Worm (Caenorhabditis elegans) whole organism, midembryonic: Measurements from ENCODE around the gene cyn-1.

Experiments used
- T22C8.4 ChIP-seq: fragments of 200-800 bp; sonication (Bioruptor generic); IDR thresholded peaks from 2 replicates; pipeline ENCODE4 v1.3.6; 2022; ENCODE audit warnings: missing genetic modification characterization, missing compliant biosample characterization
- cog-1 ChIP-seq: sonication (generic microtip); optimal IDR thresholded peaks from 2 replicates; lab custom pipeline; 2016; ENCODE audit warnings: missing genetic modification characterization, missing compliant biosample characterization
- flt-1 ChIP-seq: fragments of 200-800 bp; sonication (Bioruptor generic); IDR thresholded peaks from 2 replicates; pipeline ENCODE4 v1.3.6; 2022; ENCODE audit warnings: missing genetic modification characterization, missing compliant biosample characterization
- klf-2 ChIP-seq: fragments of 200-800 bp; sonication (Bioruptor generic); conservative IDR thresholded peaks from 2 replicates; pipeline ENCODE4 v1.3.6; 2022; ENCODE audit warnings: missing genetic modification reagents, missing genetic modification characterization, missing compliant biosample characterization
- med-1 ChIP-seq: sonication (generic microtip); optimal IDR thresholded peaks from 2 replicates; lab custom pipeline; 2017; ENCODE audit warnings: missing genetic modification characterization, mild to moderate bottlenecking, missing compliant biosample characterization, antibody characterized with exemption, missing genetic modification reagents; ENCODE audit not compliant: insufficient read depth
- ref-1 ChIP-seq: fragments of 200-800 bp; sonication (Bioruptor generic); conservative IDR thresholded peaks from 2 replicates; pipeline ENCODE4 v1.3.6; 2022; ENCODE audit warnings: missing genetic modification reagents, missing genetic modification characterization, missing compliant biosample characterization
- tab-1 ChIP-seq: fragments of 200-800 bp; sonication (Bioruptor generic); IDR thresholded peaks from 2 replicates; pipeline ENCODE4 v1.3.6; 2022; ENCODE audit warnings: missing genetic modification characterization, missing compliant biosample characterization
- ztf-23 ChIP-seq: fragments of 200-800 bp; sonication (Bioruptor generic); IDR thresholded peaks from 2 replicates; pipeline ENCODE4 v1.3.6; 2022; ENCODE audit warnings: missing genetic modification reagents, missing genetic modification characterization, missing compliant biosample characterization
- ztf-29 ChIP-seq: fragments of 200-800 bp; sonication (Bioruptor generic); IDR thresholded peaks from 2 replicates; pipeline ENCODE4 v1.3.6; 2022; ENCODE audit warnings: missing genetic modification reagents, missing genetic modification characterization, missing compliant biosample characterization

Gene cyn-1

ce11 chrV:14333116-14333515, 22.8 kb upstream of the cyn-1 start, which contains the start of gene srm-4:
Gene srm-4 (plus strand): TSS chrV:14333416.
- TF ChIP-seq flt-1 (GFP tag; lab: Robert Waterston, UW) (no peak), tab-1 (GFP tag; lab: Robert Waterston, UW) (no peak), cog-1 (tag; lab: Kevin White, UChicago) (no peak), ztf-29 (GFP tag; lab: Robert Waterston, UW) (no peak), ref-1 (GFP tag; lab: Robert Waterston, UW) (no peak), klf-2 (no peak), T22C8.4 (GFP tag; lab: Robert Waterston, UW) (no peak), med-1 (GFP tag; lab: Kevin White, UChicago) (no peak), ztf-23 (GFP tag; lab: Robert Waterston, UW) (no peak)

ce11 chrV:14334901-14335300, 21.0 kb upstream of the cyn-1 start, which contains the start of gene srm-5:
Gene srm-5 (plus strand): TSS chrV:14335201.
- no peak for TF ChIP-seq ztf-23 (GFP tag; lab: Robert Waterston, UW)
- TF ChIP-seq T22C8.4 (GFP tag; lab: Robert Waterston, UW) = no peak
- TF ChIP-seq tab-1 (GFP tag; lab: Robert Waterston, UW) = no peak
- TF ChIP-seq med-1 (GFP tag; lab: Kevin White, UChicago) = no peak
- TF ChIP-seq flt-1 (GFP tag; lab: Robert Waterston, UW) = no peak
- no peak for TF ChIP-seq ref-1 (GFP tag; lab: Robert Waterston, UW)
- no peak for TF ChIP-seq klf-2
- TF ChIP-seq ztf-29 (GFP tag; lab: Robert Waterston, UW) = no peak
- no peak for TF ChIP-seq cog-1 (tag; lab: Kevin White, UChicago)

ce11 chrV:14336655-14337054, 19.2 kb upstream of the cyn-1 start, which contains the start of gene srm-6:
Gene srm-6 (plus strand): TSS chrV:14336955.
- TF ChIP-seq med-1 (GFP tag; lab: Kevin White, UChicago) = no peak

- TF ChIP-seq ref-1 (GFP tag; lab: Robert Waterston, UW) = no peak
- no peak for TF ChIP-seq cog-1 (tag; lab: Kevin White, UChicago)
- no peak for TF ChIP-seq tab-1 (GFP tag; lab: Robert Waterston, UW)
- no peak for TF ChIP-seq ztf-29 (GFP tag; lab: Robert Waterston, UW)
Measured at ce11 chrV:14341672-14342071, 14.2 kb upstream of the cyn-1 start, which contains the start of gene F47B8.10. Gene F47B8.10 (plus strand): TSS chrV:14341972.

ce11 chrV:14347234-14347826, 8.5 kb upstream of the cyn-1 start, which contains the start of gene cept-2:
Gene cept-2 (plus strand): TSS chrV:14347766.
- TF ChIP-seq ztf-29 (GFP tag; lab: Robert Waterston, UW) (no peak), ref-1 (GFP tag; lab: Robert Waterston, UW) (no peak), flt-1 (GFP tag; lab: Robert Waterston, UW) (peak; percentile 78), cog-1 (tag; lab: Kevin White, UChicago) (peak; percentile 84), T22C8.4 (GFP tag; lab: Robert Waterston, UW) (no peak), klf-2 (0 out of 2 replicates have a peak, but pooled peaks have one; percentile 54), ztf-23 (GFP tag; lab: Robert Waterston, UW) (peak; percentile 77), med-1 (GFP tag; lab: Kevin White, UChicago) (no peak), tab-1 (GFP tag; lab: Robert Waterston, UW) (no peak)

ce11 chrV:14350498-14350897, 5.4 kb upstream of the cyn-1 start:
- TF ChIP-seq ztf-23 (GFP tag; lab: Robert Waterston, UW) (no peak), T22C8.4 (GFP tag; lab: Robert Waterston, UW) (no peak), tab-1 (GFP tag; lab: Robert Waterston, UW) (no peak), ref-1 (GFP tag; lab: Robert Waterston, UW) (no peak), med-1 (GFP tag; lab: Kevin White, UChicago) (no peak), flt-1 (GFP tag; lab: Robert Waterston, UW) (no peak), cog-1 (tag; lab: Kevin White, UChicago) (no peak), ztf-29 (GFP tag; lab: Robert Waterston, UW) (no peak), klf-2 (no peak)

- TF ChIP-seq cog-1 (tag; lab: Kevin White, UChicago) = no peak
- peak; percentile 35; the same call in 1 of the 2 replicates for TF ChIP-seq flt-1 (GFP tag; lab: Robert Waterston, UW)
Measured at ce11 chrV:14350949-14351348, 4.9 kb upstream of the cyn-1 start.

ce11 chrV:14351629-14352028, 4.2 kb upstream of the cyn-1 start, which contains the start of gene vha-13:
Gene vha-13 (plus strand): TSS chrV:14351709.
- no peak for TF ChIP-seq ztf-23 (GFP tag; lab: Robert Waterston, UW)
- no peak for TF ChIP-seq tab-1 (GFP tag; lab: Robert Waterston, UW)
- TF ChIP-seq ztf-29 (GFP tag; lab: Robert Waterston, UW) = no peak
- no peak for TF ChIP-seq klf-2
- no peak for TF ChIP-seq cog-1 (tag; lab: Kevin White, UChicago)
- TF ChIP-seq flt-1 (GFP tag; lab: Robert Waterston, UW) = no peak
- no peak for TF ChIP-seq med-1 (GFP tag; lab: Kevin White, UChicago)
- TF ChIP-seq T22C8.4 (GFP tag; lab: Robert Waterston, UW) = no peak
- no peak for TF ChIP-seq ref-1 (GFP tag; lab: Robert Waterston, UW)

ce11 chrV:14352032-14352431, 3.8 kb upstream of the cyn-1 start:
- TF ChIP-seq flt-1 (GFP tag; lab: Robert Waterston, UW) (0 out of 2 replicates have a peak, but pooled peaks have one; percentile 57), T22C8.4 (GFP tag; lab: Robert Waterston, UW) (no peak)
